ENCODE assay signal across 2 worm cellular contexts in genomic region chrIII:9746665-9747064, ce11.
TF ChIP-seq lines count a peak whose summit lies in the region.

No protein-coding gene starts in this region.

TF ChIP-seq in whole organism, L4 larva, 104 proteins besides CTCF, POLR2A, EP300 and RAD21:
- TF ChIP-seq F26F4.8 (GFP tag; conservative IDR thresholded peaks at IDR 0.05; lab: Robert Waterston, UW): no peak
- TF ChIP-seq nhr-48 (tag; optimal IDR thresholded peaks at IDR 0.05; lab: Kevin White, UChicago): no peak
- peak; percentile 62 for TF ChIP-seq lin-38 (GFP tag; IDR thresholded peaks at IDR 0.05; lab: Robert Waterston, UW)
- 0 out of 2 replicates have a peak, but pooled peaks have one; percentile 34 for TF ChIP-seq Y48G9A.11 (GFP tag; IDR thresholded peaks at IDR 0.05; lab: Robert Waterston, UW)
- no peak for TF ChIP-seq nhr-41 (GFP tag; IDR thresholded peaks at IDR 0.05; lab: Robert Waterston, UW)
- TF ChIP-seq F49E8.2 (tag; optimal IDR thresholded peaks at IDR 0.05; lab: Kevin White, UChicago; ENCODE audit: borderline replicate concordance): peak; percentile 35
- no peak for TF ChIP-seq tag-97 (GFP tag; IDR thresholded peaks at IDR 0.05; lab: Robert Waterston, UW)
- no peak for TF ChIP-seq nhr-237 (tag; optimal IDR thresholded peaks at IDR 0.05; lab: Kevin White, UChicago)
- TF ChIP-seq rbr-2 (tag; optimal IDR thresholded peaks at IDR 0.05; lab: Kevin White, UChicago): no peak
- TF ChIP-seq lin-1 (GFP tag; IDR thresholded peaks at IDR 0.05; lab: Robert Waterston, UW): no peak
- no peak for TF ChIP-seq ceh-44 (GFP tag; IDR thresholded peaks at IDR 0.05; lab: Robert Waterston, UW)
- no peak for TF ChIP-seq ZK337.2 (GFP tag; IDR thresholded peaks at IDR 0.05; lab: Robert Waterston, UW)
- TF ChIP-seq unc-130 (GFP tag; optimal IDR thresholded peaks at IDR 0.05; lab: Kevin White, UChicago): peak; percentile 71

TF ChIP-seq in whole organism, young adult, 124 proteins besides CTCF, POLR2A, EP300 and RAD21:
- TF ChIP-seq snpc-4 (GFP tag; optimal IDR thresholded peaks at IDR 0.05; lab: Kevin White, UChicago) (no peak), snpc-4 (tag; optimal IDR thresholded peaks at IDR 0.05; lab: Kevin White, UChicago) (peak in 2 of 4 experiments; percentile 7 to 10), F52B5.7 (tag; optimal IDR thresholded peaks at IDR 0.05; lab: Kevin White, UChicago) (no peak), ceh-91 (GFP tag; IDR thresholded peaks at IDR 0.05; lab: Robert Waterston, UW) (peak; percentile 74), B0336.3 (GFP tag; IDR thresholded peaks at IDR 0.05; lab: Robert Waterston, UW) (no peak), madf-3 (GFP tag; IDR thresholded peaks at IDR 0.05; lab: Robert Waterston, UW) (peak; percentile 79; the same call in 1 of the 2 replicates), nhr-179 (tag; optimal IDR thresholded peaks at IDR 0.05; lab: Kevin White, UChicago) (no peak), efl-1 (GFP tag; optimal IDR thresholded peaks at IDR 0.05; lab: Kevin White, UChicago) (peak; percentile 85), dpl-1 (GFP tag; optimal IDR thresholded peaks at IDR 0.05; lab: Kevin White, UChicago) (peak; percentile 59), xnd-1 (tag; optimal IDR thresholded peaks at IDR 0.05; lab: Kevin White, UChicago) (peak; percentile 71), F49E8.2 (tag; optimal IDR thresholded peaks at IDR 0.05; lab: Kevin White, UChicago; ENCODE audit: insufficient read depth) (peak; percentile 78), ceh-79 (tag; optimal IDR thresholded peaks at IDR 0.05; lab: Kevin White, UChicago) (no peak), D2030.7 (GFP tag; IDR thresholded peaks at IDR 0.05; lab: Robert Waterston, UW) (peak; percentile 63), F55B11.4 (tag; optimal IDR thresholded peaks at IDR 0.05; lab: Kevin White, UChicago; ENCODE audit: borderline replicate concordance, insufficient read depth) (no peak), pbrm-1 (GFP tag; IDR thresholded peaks at IDR 0.05; lab: Robert Waterston, UW) (no peak), Y95B8A.8 (GFP tag; IDR thresholded peaks at IDR 0.05; lab: Robert Waterston, UW) (0 out of 2 replicates have a peak, but pooled peaks have one; percentile 38), lin-54 (GFP tag; optimal IDR thresholded peaks at IDR 0.05; lab: Kevin White, UChicago) (peak; percentile 37), F23B12.7 (tag; optimal IDR thresholded peaks at IDR 0.05; lab: Kevin White, UChicago; ENCODE audit: insufficient read depth) (peak; percentile 58), attf-6 (GFP tag; IDR thresholded peaks at IDR 0.05; lab: Robert Waterston, UW) (no peak), snpc-1.3 (tag; optimal IDR thresholded peaks at IDR 0.05; lab: Kevin White, UChicago; ENCODE audit: insufficient read depth) (peak; percentile 56), tbp1 (GFP tag; optimal IDR thresholded peaks at IDR 0.05; lab: Kevin White, UChicago) (peak; percentile 17), madf-6 (GFP tag; IDR thresholded peaks at IDR 0.05; lab: Robert Waterston, UW) (peak; percentile 89), snpc-3.4 (tag; optimal IDR thresholded peaks at IDR 0.05; lab: Kevin White, UChicago) (peak; percentile 22), madf-8 (GFP tag; conservative IDR thresholded peaks at IDR 0.05; lab: Robert Waterston, UW) (peak; percentile 70), unc-62 (GFP tag; optimal IDR thresholded peaks at IDR 0.05; lab: Kevin White, UChicago) (no peak), unc-130 (GFP tag; optimal IDR thresholded peaks at IDR 0.05; lab: Kevin White, UChicago) (peak; percentile 46), hsf-1 (GFP tag; IDR thresholded peaks at IDR 0.05; lab: Robert Waterston, UW) (0 out of 2 replicates have a peak, but pooled peaks have one; percentile 24), hmg-1.2 (GFP tag; IDR thresholded peaks at IDR 0.05; lab: Robert Waterston, UW) (peak; percentile 75), lir-1 (GFP tag; conservative IDR thresholded peaks at IDR 0.05; lab: Robert Waterston, UW) (no peak), lsl-1 (GFP tag; optimal IDR thresholded peaks at IDR 0.05; lab: Kevin White, UChicago) (peak; percentile 65), F33H1.4 (GFP tag; IDR thresholded peaks at IDR 0.05; lab: Robert Waterston, UW) (peak; percentile 72), F10E7.11 (tag; optimal IDR thresholded peaks at IDR 0.05; lab: Kevin White, UChicago) (no peak)

Comparison
In these comparisons a context has a peak if more than half of its experiments do, and no peak if none do; other contexts are left out.
1. Of the 7 proteins assayed by ChIP-seq in both whole organism, young adult and whole organism, L4 larva: peak only in whole organism, young adult: dpl-1; only in whole organism, L4 larva: none; in both: F49E8.2 and unc-130; in neither: 3; mixed calls (peak in some experiments, not most) for 1.